Worm (Caenorhabditis elegans): Measurements from ENCODE around the gene F07F6.2.

- TF ChIP-seq madf-8 (GFP tag; conservative IDR thresholded peaks at IDR 0.05) (no peak), F52B5.7 (tag; optimal IDR thresholded peaks at IDR 0.05) (no peak), him-1 (tag; optimal IDR thresholded peaks at IDR 0.05) (no peak), tlf-1 (GFP tag; optimal IDR thresholded peaks at IDR 0.05) (no peak), K12H6.12 (tag; optimal IDR thresholded peaks at IDR 0.05) (no peak), nhr-179 (tag; optimal IDR thresholded peaks at IDR 0.05) (no peak), ama-1 (optimal IDR thresholded peaks at IDR 0.05) (no peak), ama-1 (GFP tag; optimal IDR thresholded peaks at IDR 0.05) (no peak)
These were observed 17.5 kb upstream of the F07F6.2 start, which contains the start of the genes EEED8.13 and EEED8.18 for ce11 chrII:5412467-5412866.
